Worm (Caenorhabditis elegans): Measurements from ENCODE around the gene stc-1.
A peak's percentile ranks its signal among the peaks of the same experiment; 100 is the strongest.

The stc-1 gene

DNA sequence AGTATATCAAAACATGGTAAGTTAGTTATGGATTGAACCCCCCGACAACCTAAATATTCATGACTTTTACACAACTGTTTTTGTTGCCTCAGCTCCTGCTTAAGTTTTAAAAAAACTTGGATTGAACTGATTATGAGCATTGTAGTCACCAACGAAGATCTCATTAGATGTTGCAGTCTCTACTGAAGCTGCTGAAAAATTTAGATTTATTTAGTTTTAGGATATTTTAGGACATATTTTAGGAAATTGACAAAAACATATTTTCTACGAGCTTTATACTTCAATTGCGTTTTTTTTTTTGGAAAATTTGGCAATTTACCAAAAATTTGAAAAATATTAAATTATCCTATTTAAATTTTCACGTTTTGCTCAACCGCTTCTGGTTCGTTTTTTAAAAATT lies 3.9 kb downstream of the stc-1 start, which contains the start of gene F54C9.14:
TSS of gene F54C9.14 (plus strand) at position 301 of the 400 bp plus-strand sequence.
- TF ChIP-seq lsl-1 (GFP tag; optimal IDR thresholded peaks at IDR 0.05) (no peak), ekl-4 (GFP tag; IDR thresholded peaks at IDR 0.05) (no peak), lin-35 (GFP tag; optimal IDR thresholded peaks at IDR 0.05) (no peak), pha-4 (tag; optimal IDR thresholded peaks at IDR 0.05) (no peak), lin-40 (tag; optimal IDR thresholded peaks at IDR 0.05) (no peak), mxl-1 (tag; optimal IDR thresholded peaks at IDR 0.05) (no peak), T26A5.8 (tag; optimal IDR thresholded peaks at IDR 0.05) (no peak), hlh-26 (GFP tag; conservative IDR thresholded peaks at IDR 0.05) (no peak), aptf-2 (GFP tag; conservative IDR thresholded peaks at IDR 0.05) (no peak), T07F8.4 (tag; optimal IDR thresholded peaks at IDR 0.05) (no peak), xnd-1 (tag; optimal IDR thresholded peaks at IDR 0.05) (no peak), madf-8 (GFP tag; conservative IDR thresholded peaks at IDR 0.05) (no peak), egl-44 (GFP tag; IDR thresholded peaks at IDR 0.05) (no peak), hlh-12 (tag; optimal IDR thresholded peaks at IDR 0.05) (no peak)

DNA sequence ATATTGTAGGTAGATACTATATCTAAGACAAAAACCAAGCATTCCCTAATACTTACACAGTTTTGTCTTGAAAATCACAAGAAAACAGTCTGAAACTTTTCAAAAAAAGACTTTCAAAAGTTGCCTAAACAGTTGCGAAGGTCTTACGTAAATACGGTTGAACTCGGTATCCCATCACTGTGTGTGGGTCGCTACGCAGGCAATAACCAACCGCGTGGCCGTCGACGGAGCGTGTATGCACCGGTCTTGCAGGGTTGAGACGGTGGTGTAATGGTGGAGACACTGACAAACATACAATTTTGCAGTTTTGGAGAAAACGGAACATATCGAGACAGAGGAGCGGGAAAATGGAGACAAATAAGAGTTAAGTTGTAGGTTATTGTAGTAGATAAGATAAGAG lies 4.7 kb downstream of the stc-1 start, which contains the start of gene iff-2:
TSS of gene iff-2 (minus strand) at position 141 of the 400 bp plus-strand sequence.
- TF ChIP-seq cebp-2 (GFP tag; IDR thresholded peaks at IDR 0.05): 0 out of 2 replicates have a peak, but pooled peaks have one; percentile 51
- no peak for TF ChIP-seq nhr-179 (tag; optimal IDR thresholded peaks at IDR 0.05)
- peak; percentile 18 for TF ChIP-seq snpc-3.4 (tag; optimal IDR thresholded peaks at IDR 0.05)
- TF ChIP-seq dpl-1 (GFP tag; optimal IDR thresholded peaks at IDR 0.05): peak; percentile 73
- peak; percentile 97 for TF ChIP-seq B0336.3 (GFP tag; IDR thresholded peaks at IDR 0.05)
- peak; percentile 38 for TF ChIP-seq B0261.1 (tag; optimal IDR thresholded peaks at IDR 0.05)
- peak; percentile 93 for TF ChIP-seq somi-1 (GFP tag; optimal IDR thresholded peaks at IDR 0.05)
- TF ChIP-seq nfya-2 (GFP tag; IDR thresholded peaks at IDR 0.05): no peak
- peak; percentile 77; the same call in 1 of the 2 replicates for TF ChIP-seq Y56A3A.18 (GFP tag; IDR thresholded peaks at IDR 0.05)
- TF ChIP-seq K12H6.12 (tag; optimal IDR thresholded peaks at IDR 0.05): peak; percentile 99
- TF ChIP-seq F33H1.4 (GFP tag; IDR thresholded peaks at IDR 0.05): peak; percentile 81
- peak; percentile 39 for TF ChIP-seq ccch-3 (GFP tag; optimal IDR thresholded peaks at IDR 0.05)
- TF ChIP-seq ceh-100 (GFP tag; IDR thresholded peaks at IDR 0.05): peak; percentile 89
- TF ChIP-seq egl-44 (GFP tag; IDR thresholded peaks at IDR 0.05): peak; percentile 94
- peak; percentile 29; the same call in 1 of the 2 replicates for TF ChIP-seq lag-1 (GFP tag; IDR thresholded peaks at IDR 0.05)
- peak; percentile 95 for TF ChIP-seq nhr-90 (tag; optimal IDR thresholded peaks at IDR 0.05)
- peak; percentile 97 for TF ChIP-seq lir-1 (GFP tag; conservative IDR thresholded peaks at IDR 0.05)
- peak; percentile 95 for TF ChIP-seq madf-10 (tag; optimal IDR thresholded peaks at IDR 0.05)
- TF ChIP-seq F57C9.4 (tag; optimal IDR thresholded peaks at IDR 0.05): no peak
- TF ChIP-seq attf-6 (GFP tag; IDR thresholded peaks at IDR 0.05): peak; percentile 53; the same call in 1 of the 2 replicates
- no peak for TF ChIP-seq ceh-58 (GFP tag; IDR thresholded peaks at IDR 0.05)
- no peak for TF ChIP-seq F49E8.2 (tag; optimal IDR thresholded peaks at IDR 0.05; ENCODE audit: insufficient read depth)
- TF ChIP-seq atf-7 (tag; optimal IDR thresholded peaks at IDR 0.05): peak; percentile 95
- TF ChIP-seq C06A6.2 (GFP tag; conservative IDR thresholded peaks at IDR 0.05): peak; percentile 95
- no peak for TF ChIP-seq aptf-3 (GFP tag; IDR thresholded peaks at IDR 0.05)
- no peak for TF ChIP-seq D2030.7 (GFP tag; IDR thresholded peaks at IDR 0.05)
- TF ChIP-seq K11D2.4 (GFP tag; IDR thresholded peaks at IDR 0.05): peak; percentile 97
- TF ChIP-seq hrde-1 (tag; optimal IDR thresholded peaks at IDR 0.05; ENCODE audit: borderline replicate concordance): no peak
- peak; percentile 97 for TF ChIP-seq ekl-4 (GFP tag; IDR thresholded peaks at IDR 0.05)
- TF ChIP-seq aptf-2 (GFP tag; conservative IDR thresholded peaks at IDR 0.05): peak; percentile 45; the same call in 1 of the 2 replicates
- peak; percentile 68 for TF ChIP-seq ama-1 (optimal IDR thresholded peaks at IDR 0.05)
- no peak for TF ChIP-seq ama-1 (GFP tag; optimal IDR thresholded peaks at IDR 0.05)
- TF ChIP-seq mcd-1 (GFP tag; IDR thresholded peaks at IDR 0.05): peak; percentile 100
- TF ChIP-seq sea-2 (GFP tag; IDR thresholded peaks at IDR 0.05): no peak
- peak; percentile 36 for TF ChIP-seq akir-1 (GFP tag; optimal IDR thresholded peaks at IDR 0.05)
- no peak for TF ChIP-seq T26A5.8 (tag; optimal IDR thresholded peaks at IDR 0.05)
- peak; percentile 99 for TF ChIP-seq pha-4 (tag; optimal IDR thresholded peaks at IDR 0.05)
- peak; percentile 56 for TF ChIP-seq efl-1 (GFP tag; optimal IDR thresholded peaks at IDR 0.05)
- no peak for TF ChIP-seq sdz-38 (tag; optimal IDR thresholded peaks at IDR 0.05)

Data from whole organism, young adult.